Worm (Caenorhabditis elegans): ENCODE measurements around the gene W04H10.6.
A peak's percentile ranks its signal among the peaks of the same experiment; 100 is the strongest.
"Not testable (repeated sequence)": the region's sequence is repeated elsewhere in the genome, so short reads cannot be mapped to it uniquely, and the experiment has no call there.

DNA sequence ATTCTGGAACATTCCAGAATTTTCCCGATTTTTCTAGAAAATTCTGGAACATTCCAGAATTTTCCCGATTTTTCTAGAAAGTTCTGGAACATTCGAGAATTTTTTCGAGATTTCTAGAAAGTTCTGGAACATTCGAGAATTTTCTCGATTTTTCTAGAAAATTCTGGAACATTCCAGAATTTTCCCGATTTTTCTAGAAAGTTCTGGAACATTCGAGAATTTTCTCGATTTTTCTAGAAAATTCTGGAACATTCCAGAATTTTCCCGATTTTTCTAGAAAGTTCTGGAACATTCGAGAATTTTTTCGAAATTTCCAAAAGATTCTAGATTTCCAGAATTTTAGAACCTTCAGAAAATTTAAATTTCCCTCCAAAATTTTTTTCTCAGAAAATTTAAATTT, 24.3 kb upstream of the W04H10.6 start:
- TF ChIP-seq snpc-4 (GFP tag; optimal IDR thresholded peaks at IDR 0.05); snpc-4 (tag; optimal IDR thresholded peaks at IDR 0.05); repo-1 (tag; optimal IDR thresholded peaks at IDR 0.05); lir-1 (GFP tag; conservative IDR thresholded peaks at IDR 0.05); nhr-179 (tag; optimal IDR thresholded peaks at IDR 0.05); nfya-2 (GFP tag; IDR thresholded peaks at IDR 0.05); unc-62 (GFP tag; optimal IDR thresholded peaks at IDR 0.05); nhr-27 (tag; optimal IDR thresholded peaks at IDR 0.05); athp-1 (tag; optimal IDR thresholded peaks at IDR 0.05); C17E4.6 (GFP tag; IDR thresholded peaks at IDR 0.05); sea-2 (GFP tag; IDR thresholded peaks at IDR 0.05): not testable (repeated sequence)
- TF ChIP-seq Y56A3A.18 (GFP tag; IDR thresholded peaks at IDR 0.05): 0 out of 2 replicates have a peak, but pooled peaks have one; percentile 26
